Worm (Caenorhabditis elegans) whole organism, L3 larva: ENCODE data around the gene sre-34.

Experiments
- ZK546.5 ChIP-seq: sonication (generic microtip); optimal IDR thresholded peaks from 2 replicates; lab custom pipeline; 2017; ENCODE audit warnings: missing biosample characterization, missing genetic modification characterization
- nhr-11 ChIP-seq: fragments of 150-350 bp; optimal IDR thresholded peaks from 2 replicates; lab custom pipeline; 2014; ENCODE audit warnings: missing biosample characterization, missing genetic modification characterization
- nhr-23 ChIP-seq: fragments of 150-350 bp; optimal IDR thresholded peaks from 2 replicates; lab custom pipeline; 2014; ENCODE audit warnings: missing biosample characterization, missing genetic modification reagents, missing genetic modification characterization

DNA sequence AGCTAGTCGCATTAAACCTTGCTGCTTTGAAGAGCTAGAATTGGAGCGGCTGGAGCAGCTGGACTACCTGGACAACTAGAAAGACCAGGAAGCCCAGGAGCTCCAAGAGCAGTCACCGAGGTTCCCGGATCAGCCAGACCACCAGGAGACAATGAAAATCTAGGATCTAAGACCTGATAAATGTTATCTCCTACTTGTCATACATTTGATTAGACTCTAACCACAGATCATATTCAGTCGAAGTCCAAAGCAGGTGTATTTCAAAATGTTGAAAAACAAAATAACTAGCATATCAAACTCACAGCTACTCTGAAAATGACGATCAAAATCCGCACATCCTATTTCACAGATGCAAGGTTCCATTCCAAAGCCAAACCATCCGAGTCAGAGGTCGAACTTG lies 42.0 kb downstream of the sre-34 start, which contains the start of gene srz-6:
- no peak for TF ChIP-seq nhr-23
- no peak for TF ChIP-seq nhr-11 (tag; lab: Kevin White, UChicago)
- no peak for TF ChIP-seq ZK546.5 (tag; lab: Kevin White, UChicago)
